Fruit fly (Drosophila melanogaster) whole organism, pupa: ENCODE results near the gene CG14659.

Experiments used
- CG10348 ChIP-seq: fragments of 200-800 bp; sonication (Bioruptor generic); IDR thresholded peaks from 2 replicates; pipeline ENCODE4 v1.3.6; 2022; ENCODE audit warnings: missing biosample characterization, missing genetic modification characterization
- CG17806 ChIP-seq: fragments of 200-800 bp; sonication (Bioruptor generic); optimal IDR thresholded peaks from 2 replicates; lab custom pipeline; 2018; ENCODE audit warnings: missing biosample characterization, mild to moderate bottlenecking, missing genetic modification characterization, moderate library complexity
- CG34367 ChIP-seq: fragments of 200-800 bp; sonication (Bioruptor generic); optimal IDR thresholded peaks from 2 replicates; lab custom pipeline; 2018; ENCODE audit warnings: missing biosample characterization, mild to moderate bottlenecking, missing genetic modification characterization
- CG8301 ChIP-seq: fragments of 200-800 bp; sonication (Bioruptor generic); optimal IDR thresholded peaks from 2 replicates; lab custom pipeline; 2018; ENCODE audit warnings: missing biosample characterization, mild to moderate bottlenecking, missing genetic modification characterization
- CG9948 ChIP-seq: fragments of 200-800 bp; sonication (Bioruptor generic); optimal IDR thresholded peaks from 2 replicates; lab custom pipeline; 2018; ENCODE audit warnings: missing biosample characterization, mild to moderate bottlenecking, missing genetic modification characterization, moderate library complexity
- D1 ChIP-seq: fragments of 200-800 bp; sonication (Bioruptor generic); optimal IDR thresholded peaks from 2 replicates; lab custom pipeline; 2018; ENCODE audit warnings: missing biosample characterization, mild to moderate bottlenecking, missing genetic modification characterization, moderate library complexity
- EcR ChIP-seq: fragments of 200-800 bp; sonication (Bioruptor generic); optimal IDR thresholded peaks from 3 replicates; lab custom pipeline; 2019; ENCODE audit warnings: missing biosample characterization, missing genetic modification characterization, mild to moderate bottlenecking, moderate library complexity, missing genetic modification reagents
- Pif1A ChIP-seq: fragments of 200-800 bp; sonication (Bioruptor generic); optimal IDR thresholded peaks from 3 replicates; lab custom pipeline; 2016; ENCODE audit warnings: missing biosample characterization, missing genetic modification characterization
- Snoo ChIP-seq: fragments of 200-800 bp; sonication (Bioruptor generic); optimal IDR thresholded peaks from 3 replicates; lab custom pipeline; 2017; ENCODE audit warnings: missing biosample characterization, mild to moderate bottlenecking, missing genetic modification characterization, inconsistent platforms
- fd96Ca ChIP-seq: fragments of 200-800 bp; sonication (Bioruptor generic); IDR thresholded peaks from 3 replicates; pipeline ENCODE4 v1.3.6; 2022; ENCODE audit warnings: missing biosample characterization, missing genetic modification characterization
- gl ChIP-seq: fragments of 200-800 bp; sonication (Bioruptor generic); optimal IDR thresholded peaks from 2 replicates; lab custom pipeline; 2018; ENCODE audit warnings: missing biosample characterization, mild to moderate bottlenecking, missing genetic modification characterization
- rn ChIP-seq: fragments of 200-800 bp; sonication (Bioruptor generic); IDR thresholded peaks from 2 replicates; pipeline ENCODE4 v1.3.6; 2022; ENCODE audit warnings: missing biosample characterization, missing genetic modification characterization

dm6 chr3R:4842958-4843357 lies 11.9 kb upstream of the CG14659 start:
- TF ChIP-seq Pif1A (GFP tag; lab: Kevin White, UChicago) (no peak), D1 (tag; lab: Kevin White, UChicago) (no peak), CG34367 (no peak), CG10348 (no peak), CG17806 (tag; lab: Kevin White, UChicago) (no peak), CG8301 (tag; lab: Kevin White, UChicago) (no peak), gl (no peak), EcR (no peak), Snoo (tag; lab: Kevin White, UChicago) (no peak), CG9948 (tag; lab: Kevin White, UChicago) (no peak), fd96Ca (GFP tag; lab: Robert Waterston, UW) (no peak), rn (GFP tag; lab: Robert Waterston, UW) (no peak)
